Worm (Caenorhabditis elegans) whole organism, midembryonic: Measurements from ENCODE around the gene F40G9.8.

Experiments
- T22C8.4 ChIP-seq: fragments of 200-800 bp; sonication (Bioruptor generic); IDR thresholded peaks from 2 replicates; pipeline ENCODE4 v1.3.6; 2022; ENCODE audit warnings: missing genetic modification characterization, missing compliant biosample characterization
- cog-1 ChIP-seq: sonication (generic microtip); optimal IDR thresholded peaks from 2 replicates; lab custom pipeline; 2016; ENCODE audit warnings: missing genetic modification characterization, missing compliant biosample characterization
- flt-1 ChIP-seq: fragments of 200-800 bp; sonication (Bioruptor generic); IDR thresholded peaks from 2 replicates; pipeline ENCODE4 v1.3.6; 2022; ENCODE audit warnings: missing genetic modification characterization, missing compliant biosample characterization
- klf-2 ChIP-seq: fragments of 200-800 bp; sonication (Bioruptor generic); conservative IDR thresholded peaks from 2 replicates; pipeline ENCODE4 v1.3.6; 2022; ENCODE audit warnings: missing genetic modification reagents, missing genetic modification characterization, missing compliant biosample characterization
- med-1 ChIP-seq: sonication (generic microtip); optimal IDR thresholded peaks from 2 replicates; lab custom pipeline; 2017; ENCODE audit warnings: missing genetic modification characterization, mild to moderate bottlenecking, missing compliant biosample characterization, antibody characterized with exemption, missing genetic modification reagents; ENCODE audit not compliant: insufficient read depth
- ref-1 ChIP-seq: fragments of 200-800 bp; sonication (Bioruptor generic); conservative IDR thresholded peaks from 2 replicates; pipeline ENCODE4 v1.3.6; 2022; ENCODE audit warnings: missing genetic modification reagents, missing genetic modification characterization, missing compliant biosample characterization
- tab-1 ChIP-seq: fragments of 200-800 bp; sonication (Bioruptor generic); IDR thresholded peaks from 2 replicates; pipeline ENCODE4 v1.3.6; 2022; ENCODE audit warnings: missing genetic modification characterization, missing compliant biosample characterization
- ztf-23 ChIP-seq: fragments of 200-800 bp; sonication (Bioruptor generic); IDR thresholded peaks from 2 replicates; pipeline ENCODE4 v1.3.6; 2022; ENCODE audit warnings: missing genetic modification reagents, missing genetic modification characterization, missing compliant biosample characterization
- ztf-29 ChIP-seq: fragments of 200-800 bp; sonication (Bioruptor generic); IDR thresholded peaks from 2 replicates; pipeline ENCODE4 v1.3.6; 2022; ENCODE audit warnings: missing genetic modification reagents, missing genetic modification characterization, missing compliant biosample characterization

Gene F40G9.8

DNA sequence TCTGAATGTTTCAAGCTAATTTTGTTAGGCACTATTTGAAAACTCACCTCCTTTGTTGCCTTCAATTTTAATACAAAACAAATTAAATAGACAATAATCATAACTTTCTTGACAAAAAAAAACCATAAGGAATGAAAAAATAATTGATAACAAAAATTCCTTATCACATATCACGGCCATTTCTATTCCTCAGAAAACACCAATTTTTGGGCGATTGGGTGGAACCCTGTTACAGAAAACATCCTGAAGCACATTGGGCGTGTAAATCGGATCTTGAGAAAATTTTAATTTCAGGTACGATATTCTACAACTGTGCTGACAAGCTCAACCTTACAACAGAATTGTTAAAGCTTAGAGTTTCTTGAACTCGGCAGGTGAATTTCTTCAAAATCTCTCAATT lies at the start of gene F40G9.8:
Gene F40G9.8 (minus strand): TSS at position 101 of the 400 bp plus-strand sequence.
- TF ChIP-seq flt-1 (GFP tag; lab: Robert Waterston, UW) (no peak), ztf-29 (GFP tag; lab: Robert Waterston, UW) (no peak), cog-1 (no peak), ztf-23 (GFP tag; lab: Robert Waterston, UW) (no peak), klf-2 (no peak), T22C8.4 (no peak), ref-1 (GFP tag; lab: Robert Waterston, UW) (no peak)

DNA sequence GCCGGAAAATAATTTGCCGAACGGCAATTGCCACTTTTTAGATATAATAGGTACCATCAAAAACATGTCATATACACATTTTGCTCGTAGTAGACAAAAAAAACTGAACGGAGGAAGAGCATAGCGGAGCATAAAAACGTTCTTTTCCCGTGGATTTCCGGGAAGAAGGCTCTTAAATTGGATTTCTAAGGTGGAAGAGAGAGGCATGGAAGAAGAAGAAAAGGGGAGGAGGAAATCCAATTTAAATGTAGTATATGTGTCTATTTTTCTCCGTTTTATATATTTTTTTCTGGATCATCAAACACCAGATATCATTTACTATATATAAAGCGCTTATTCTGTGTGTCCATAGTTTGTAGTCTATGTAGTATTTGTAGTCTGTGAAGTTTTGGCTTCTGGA lies 46.7 kb upstream of the F40G9.8 start:
- no peak for TF ChIP-seq ztf-23 (GFP tag; lab: Robert Waterston, UW)
- no peak for TF ChIP-seq T22C8.4
- no peak for TF ChIP-seq ref-1 (GFP tag; lab: Robert Waterston, UW)
- TF ChIP-seq cog-1: no peak
- no peak for TF ChIP-seq tab-1 (GFP tag; lab: Robert Waterston, UW)
- no peak for TF ChIP-seq klf-2
- TF ChIP-seq ztf-29 (GFP tag; lab: Robert Waterston, UW): no peak
- TF ChIP-seq med-1 (GFP tag; lab: Kevin White, UChicago): no peak

DNA sequence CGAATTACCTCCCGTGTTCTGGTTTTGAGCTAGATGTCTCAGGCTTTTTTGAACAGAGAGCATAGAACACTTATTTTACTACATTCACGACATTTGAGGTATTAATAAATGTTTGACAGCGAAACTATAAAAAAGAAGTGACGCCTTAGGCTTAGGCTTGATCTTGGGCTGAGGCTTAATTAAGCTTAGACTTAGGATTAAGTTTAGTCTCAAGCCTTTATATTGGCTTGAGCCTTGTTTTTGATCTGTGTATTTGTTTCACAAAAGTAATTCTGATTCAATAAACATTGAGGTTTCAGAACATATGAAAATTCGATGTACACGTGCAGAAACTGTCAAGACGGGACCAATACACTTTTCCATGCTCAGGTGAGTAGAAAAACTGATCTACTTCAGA lies 45.0 kb upstream of the F40G9.8 start, which contains the start of gene klp-20:
Gene klp-20 (plus strand): TSS at position 298 of the 397 bp plus-strand sequence.
- TF ChIP-seq tab-1 (GFP tag; lab: Robert Waterston, UW) (no peak), klf-2 (no peak), ztf-29 (GFP tag; lab: Robert Waterston, UW) (no peak), cog-1 (no peak), flt-1 (GFP tag; lab: Robert Waterston, UW) (no peak), T22C8.4 (no peak), ref-1 (GFP tag; lab: Robert Waterston, UW) (no peak), med-1 (GFP tag; lab: Kevin White, UChicago) (no peak), ztf-23 (GFP tag; lab: Robert Waterston, UW) (no peak)

DNA sequence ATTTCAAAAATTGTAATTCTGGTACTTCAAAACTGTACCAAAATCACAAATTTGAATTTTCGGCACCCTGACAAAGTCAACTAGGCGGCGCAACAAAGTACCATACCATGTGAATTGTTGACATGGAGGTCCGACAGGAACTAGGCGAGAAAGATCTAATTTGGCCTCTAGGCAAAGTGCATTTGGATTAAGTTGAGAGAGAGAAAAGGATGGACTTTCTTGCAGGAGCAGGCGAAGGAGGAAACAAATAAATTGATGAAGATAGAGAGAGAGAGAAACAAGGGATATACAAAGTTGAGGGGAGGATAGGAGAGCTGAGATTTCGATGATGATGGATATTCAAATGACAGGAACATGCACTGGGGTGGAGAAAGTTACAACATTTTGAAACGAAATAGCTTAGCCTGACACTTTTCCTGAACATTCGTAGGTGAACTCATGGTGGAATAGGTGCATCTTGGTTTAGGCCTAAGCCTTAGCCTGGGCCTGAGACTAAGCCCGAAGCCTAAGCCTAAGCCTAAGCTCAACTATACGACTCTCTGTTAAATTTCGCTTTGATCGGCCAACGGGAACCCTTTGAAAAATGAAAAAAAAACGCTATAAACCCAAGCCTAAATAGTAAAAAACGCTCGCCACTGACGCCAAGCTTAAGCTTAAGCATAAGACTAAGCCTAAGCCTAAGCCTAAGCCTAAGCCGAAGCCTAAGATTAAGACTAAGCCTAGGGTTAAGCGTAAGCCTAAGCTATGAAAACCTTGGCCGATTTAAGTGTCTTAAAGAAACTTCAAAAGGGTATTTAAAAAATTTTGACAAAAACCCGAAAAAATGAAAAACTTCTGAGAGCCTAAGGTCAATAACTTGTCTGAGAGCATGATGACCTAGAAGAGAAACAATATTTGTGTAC lies 44.4 kb upstream of the F40G9.8 start:
- no peak for TF ChIP-seq klf-2
- no peak for TF ChIP-seq flt-1 (GFP tag; lab: Robert Waterston, UW)
- TF ChIP-seq cog-1: no peak
- TF ChIP-seq ref-1 (GFP tag; lab: Robert Waterston, UW): no peak
- no peak for TF ChIP-seq tab-1 (GFP tag; lab: Robert Waterston, UW)
- TF ChIP-seq med-1 (GFP tag; lab: Kevin White, UChicago): no peak
- TF ChIP-seq ztf-23 (GFP tag; lab: Robert Waterston, UW): no peak
- no peak for TF ChIP-seq T22C8.4
- TF ChIP-seq ztf-29 (GFP tag; lab: Robert Waterston, UW): no peak

DNA sequence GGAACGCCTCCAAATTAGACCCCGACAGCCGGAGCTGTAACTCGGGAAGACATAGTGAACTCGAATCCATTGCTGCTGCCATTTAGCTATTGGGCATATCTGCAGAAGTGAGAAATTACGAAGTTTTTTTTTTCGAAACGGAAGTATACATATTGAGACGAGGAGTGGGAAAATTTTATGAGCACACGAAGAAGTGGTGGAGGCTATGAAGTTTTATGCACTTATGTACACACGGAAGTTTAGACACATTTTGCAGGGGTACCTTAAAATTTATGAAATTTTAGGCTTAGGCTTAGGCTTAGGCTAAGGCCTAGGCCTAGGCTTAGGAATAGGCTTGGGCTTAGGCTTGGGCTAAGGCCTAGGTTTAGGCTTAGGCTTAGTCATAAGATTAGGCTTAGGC lies 42.3 kb upstream of the F40G9.8 start, which contains the start of gene W10C4.1:
Gene W10C4.1 (minus strand): TSS at position 101 of the 400 bp plus-strand sequence.
- TF ChIP-seq ztf-29 (GFP tag; lab: Robert Waterston, UW) (no peak), med-1 (GFP tag; lab: Kevin White, UChicago) (no peak), T22C8.4 (no peak), ztf-23 (GFP tag; lab: Robert Waterston, UW) (no peak), ref-1 (GFP tag; lab: Robert Waterston, UW) (no peak), cog-1 (no peak), klf-2 (no peak)

DNA sequence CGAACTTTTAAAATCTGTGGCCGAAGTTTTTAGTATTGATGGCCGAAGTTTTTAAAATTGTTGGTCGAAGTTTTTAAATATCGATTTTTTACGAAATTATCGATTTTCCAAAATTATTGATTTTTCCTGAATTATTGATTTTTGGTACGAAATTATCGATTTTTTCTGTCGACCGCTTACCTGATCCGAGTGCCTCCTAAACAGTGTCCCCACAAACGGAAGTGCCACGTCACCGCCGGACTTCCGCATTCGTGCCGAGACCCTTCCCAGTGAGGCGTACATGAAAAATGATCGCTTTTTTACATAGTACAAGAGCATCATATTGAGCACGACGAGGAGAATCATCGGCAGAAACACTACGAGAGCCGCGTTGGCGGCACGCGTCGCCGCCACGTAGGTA lies 39.3 kb upstream of the F40G9.8 start:
- TF ChIP-seq T22C8.4 (peak; percentile 95), flt-1 (GFP tag; lab: Robert Waterston, UW) (no peak)

DNA sequence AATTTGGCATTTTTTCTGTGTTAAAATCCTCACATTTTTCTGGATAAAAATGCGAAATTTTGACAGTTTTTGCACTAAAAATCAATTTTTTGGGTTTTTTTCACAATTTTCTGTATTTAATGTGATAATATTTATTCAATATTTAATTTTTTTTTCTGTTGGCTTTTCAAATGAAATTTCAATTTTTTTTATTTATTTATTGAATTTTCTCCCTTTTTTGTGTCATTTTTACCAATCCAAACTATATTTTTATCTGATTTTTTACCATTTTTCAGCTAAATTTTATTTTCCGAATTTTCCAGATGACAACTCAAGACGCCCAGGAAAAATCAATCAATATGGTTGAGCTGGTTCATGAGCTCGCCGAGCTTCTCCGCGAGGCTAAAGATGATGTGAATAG lies 29.5 kb upstream of the F40G9.8 start, which contains the start of gene F40G9.17:
Gene F40G9.17 (plus strand): TSS at position 301 of the 400 bp plus-strand sequence.
- TF ChIP-seq flt-1 (GFP tag; lab: Robert Waterston, UW) (no peak), ztf-23 (GFP tag; lab: Robert Waterston, UW) (no peak), ref-1 (GFP tag; lab: Robert Waterston, UW) (no peak), T22C8.4 (no peak), tab-1 (GFP tag; lab: Robert Waterston, UW) (no peak), ztf-29 (GFP tag; lab: Robert Waterston, UW) (no peak), klf-2 (no peak), med-1 (GFP tag; lab: Kevin White, UChicago) (no peak), cog-1 (no peak)

DNA sequence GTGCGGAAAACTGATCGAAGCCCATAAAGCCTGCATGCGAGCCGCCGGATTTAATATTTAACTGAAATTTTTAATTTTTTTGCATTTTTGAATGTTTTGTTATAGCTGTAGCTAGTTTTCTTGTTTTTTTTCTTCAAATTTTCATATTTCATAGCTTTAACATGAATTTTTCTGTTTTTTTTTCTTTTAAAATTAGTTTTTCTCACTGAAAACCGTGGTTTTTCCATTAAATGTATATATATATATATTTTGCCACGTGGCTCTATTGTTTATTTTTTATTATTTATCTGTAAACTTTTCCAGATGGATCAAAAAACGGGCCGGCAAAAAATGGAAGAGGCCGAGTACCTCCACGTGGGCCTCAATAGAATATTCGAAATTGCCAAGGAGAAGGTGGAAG lies 27.1 kb upstream of the F40G9.8 start, which contains the start of gene sec-20:
Gene sec-20 (plus strand): TSS at position 301 of the 400 bp plus-strand sequence.
- TF ChIP-seq ztf-23 (GFP tag; lab: Robert Waterston, UW) (no peak), T22C8.4 (no peak), klf-2 (no peak), med-1 (GFP tag; lab: Kevin White, UChicago) (no peak), tab-1 (GFP tag; lab: Robert Waterston, UW) (no peak)

DNA sequence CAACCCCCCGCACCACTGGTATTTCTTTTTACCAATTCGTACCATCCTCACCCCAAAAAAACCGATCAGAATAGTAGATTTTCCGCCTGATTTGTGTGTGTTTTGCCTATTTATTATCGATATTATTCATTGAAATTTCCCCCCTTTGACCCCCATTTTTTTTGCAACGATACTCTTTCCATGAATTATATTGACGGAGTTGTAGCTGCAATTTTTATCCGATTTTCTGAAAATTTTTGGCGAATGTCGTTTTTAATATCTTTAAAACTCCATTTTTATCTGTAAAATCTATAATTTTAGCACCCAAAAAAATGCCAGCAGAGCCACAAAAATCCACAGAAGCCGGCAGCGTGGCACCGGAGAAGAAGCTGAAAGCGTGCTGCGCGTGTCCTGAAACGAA lies 26.0 kb upstream of the F40G9.8 start, which contains the start of gene cox-17:
Gene cox-17 (plus strand): TSS at position 301 of the 400 bp plus-strand sequence.
- TF ChIP-seq ztf-29 (GFP tag; lab: Robert Waterston, UW) (no peak), tab-1 (GFP tag; lab: Robert Waterston, UW) (no peak), flt-1 (GFP tag; lab: Robert Waterston, UW) (no peak), ztf-23 (GFP tag; lab: Robert Waterston, UW) (no peak), klf-2 (no peak), ref-1 (GFP tag; lab: Robert Waterston, UW) (no peak), T22C8.4 (no peak), med-1 (GFP tag; lab: Kevin White, UChicago) (no peak), cog-1 (no peak)
